4 worm cellular contexts compared by ENCODE assay signal in the genomic region with DNA sequence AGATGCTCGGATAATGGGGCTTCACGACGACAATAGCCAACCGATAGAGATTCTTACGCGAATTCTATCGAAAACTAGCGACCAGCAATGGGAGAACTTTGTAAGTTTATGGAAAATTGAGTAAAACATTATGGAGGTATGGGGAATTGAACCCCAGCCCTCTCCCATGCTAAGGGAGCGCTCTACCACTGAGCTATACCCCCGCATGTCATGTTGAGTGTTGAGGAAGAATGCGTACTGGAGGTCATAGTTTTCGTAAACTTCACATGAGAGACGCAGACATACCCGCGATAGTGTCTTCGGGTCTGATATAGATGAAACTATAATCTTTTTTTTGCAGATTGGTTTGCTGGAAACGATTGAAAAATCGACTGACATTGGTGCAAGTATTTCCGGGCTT.
A peak's percentile ranks its signal among the peaks of the same experiment; 100 is the strongest.
TF ChIP-seq lines count a peak whose summit lies in the region.

No protein-coding gene starts in this region.

TF ChIP-seq in whole organism, L2 larva, 48 proteins besides CTCF, POLR2A, EP300 and RAD21 (continued from another document):
- TF ChIP-seq gmeb-1 (tag; optimal IDR thresholded peaks at IDR 0.05; lab: Kevin White, UChicago) = peak; percentile 56
- no peak for TF ChIP-seq elt-3 (tag; optimal IDR thresholded peaks at IDR 0.05; lab: Kevin White, UChicago)
- TF ChIP-seq fos-1 (tag; optimal IDR thresholded peaks at IDR 0.05; lab: Kevin White, UChicago) = peak; percentile 51
- no peak for TF ChIP-seq nhr-12 (tag; optimal IDR thresholded peaks at IDR 0.05; lab: Kevin White, UChicago)
- peak; percentile 67 for TF ChIP-seq unc-55 (GFP tag; optimal IDR thresholded peaks at IDR 0.05; lab: Kevin White, UChicago)
- TF ChIP-seq lin-39 (tag; optimal IDR thresholded peaks at IDR 0.05; lab: Kevin White, UChicago) = no peak
- peak; percentile 57 for TF ChIP-seq nhr-21 (tag; optimal IDR thresholded peaks at IDR 0.05; lab: Kevin White, UChicago)
- TF ChIP-seq nhr-129 (tag; optimal IDR thresholded peaks at IDR 0.05; lab: Kevin White, UChicago) = peak; percentile 93
- no peak for TF ChIP-seq nhr-11 (tag; optimal IDR thresholded peaks at IDR 0.05; lab: Kevin White, UChicago)
- no peak for TF ChIP-seq mab-5 (tag; optimal IDR thresholded peaks at IDR 0.05; lab: Kevin White, UChicago)
- peak; percentile 70 for TF ChIP-seq F13H6.1 (tag; optimal IDR thresholded peaks at IDR 0.05; lab: Kevin White, UChicago)
- peak; percentile 1 for TF ChIP-seq Y55F3AM.14 (GFP tag; optimal IDR thresholded peaks at IDR 0.05; lab: Kevin White, UChicago)
- peak; percentile 58 for TF ChIP-seq egl-27 (tag; optimal IDR thresholded peaks at IDR 0.05; lab: Kevin White, UChicago)
- TF ChIP-seq nhr-77 (tag; optimal IDR thresholded peaks at IDR 0.05; lab: Kevin White, UChicago) = no peak
- no peak for TF ChIP-seq nhr-6 (tag; optimal IDR thresholded peaks at IDR 0.05; lab: Kevin White, UChicago)
- no peak for TF ChIP-seq ztf-1 (GFP tag; conservative IDR thresholded peaks at IDR 0.05; lab: Robert Waterston, UW)
- peak; percentile 71 for TF ChIP-seq sma-3 (GFP tag; optimal IDR thresholded peaks at IDR 0.05; lab: Kevin White, UChicago)
TF ChIP-seq in whole organism, L2 larva: peak in this region for 19.

TF ChIP-seq in whole organism, L4 larva, 104 proteins besides CTCF, POLR2A, EP300 and RAD21 (continued from another document and continues in another):
- TF ChIP-seq php-3 (GFP tag; IDR thresholded peaks at IDR 0.05; lab: Robert Waterston, UW) = peak; percentile 50
- peak; percentile 76 for TF ChIP-seq mes-2 (tag; optimal IDR thresholded peaks at IDR 0.05; lab: Kevin White, UChicago; ENCODE audit: poor library complexity, severe bottlenecking)
- peak; percentile 95 for TF ChIP-seq dmd-8 (GFP tag; IDR thresholded peaks at IDR 0.05; lab: Robert Waterston, UW)
- no peak for TF ChIP-seq attf-4 (tag; optimal IDR thresholded peaks at IDR 0.05; lab: Kevin White, UChicago)
- TF ChIP-seq mdl-1 (tag; optimal IDR thresholded peaks at IDR 0.05; lab: Kevin White, UChicago) = peak in 1 of 2 experiments; percentile 68
- no peak for TF ChIP-seq lin-29 (GFP tag; IDR thresholded peaks at IDR 0.05; lab: Robert Waterston, UW)
- no peak for TF ChIP-seq ama-1 (optimal IDR thresholded peaks at IDR 0.05; lab: Kevin White, UChicago)
- 0 out of 2 replicates have a peak, but pooled peaks have one; percentile 49 for TF ChIP-seq ZK337.2 (GFP tag; IDR thresholded peaks at IDR 0.05; lab: Robert Waterston, UW)
- no peak for TF ChIP-seq daf-12 (tag; optimal IDR thresholded peaks at IDR 0.05; lab: Kevin White, UChicago)
- peak; percentile 61 for TF ChIP-seq duxl-1 (tag; optimal IDR thresholded peaks at IDR 0.05; lab: Kevin White, UChicago; ENCODE audit: poor library complexity)
- peak; percentile 85 for TF ChIP-seq ctbp-1 (GFP tag; IDR thresholded peaks at IDR 0.05; lab: Robert Waterston, UW)
- peak; percentile 53 for TF ChIP-seq zip-2 (tag; optimal IDR thresholded peaks at IDR 0.05; lab: Kevin White, UChicago)
- TF ChIP-seq lin-13 (GFP tag; optimal IDR thresholded peaks at IDR 0.05; lab: Kevin White, UChicago) = peak; percentile 36
- TF ChIP-seq nhr-10 (tag; optimal IDR thresholded peaks at IDR 0.05; lab: Kevin White, UChicago) = no peak
- TF ChIP-seq mxl-2 (GFP tag; conservative IDR thresholded peaks at IDR 0.05; lab: Robert Waterston, UW) = 0 out of 2 replicates have a peak, but pooled peaks have one; percentile 48
- no peak for TF ChIP-seq sdz-12 (GFP tag; optimal IDR thresholded peaks at IDR 0.05; lab: Kevin White, UChicago)
- no peak for TF ChIP-seq zfp-2 (tag; optimal IDR thresholded peaks at IDR 0.05; lab: Kevin White, UChicago)
- no peak for TF ChIP-seq nhr-76 (tag; optimal IDR thresholded peaks at IDR 0.05; lab: Kevin White, UChicago)
- TF ChIP-seq pqm-1 (tag; optimal IDR thresholded peaks at IDR 0.05; lab: Kevin White, UChicago) = no peak
- TF ChIP-seq F26F4.8 (GFP tag; conservative IDR thresholded peaks at IDR 0.05; lab: Robert Waterston, UW) = 0 out of 2 replicates have a peak, but pooled peaks have one; percentile 55
- peak; percentile 78 for TF ChIP-seq ceh-20 (GFP tag; IDR thresholded peaks at IDR 0.05; lab: Robert Waterston, UW)
- peak; percentile 65 for TF ChIP-seq F49E8.2 (tag; optimal IDR thresholded peaks at IDR 0.05; lab: Kevin White, UChicago; ENCODE audit: borderline replicate concordance)
- peak; percentile 18 for TF ChIP-seq egl-27 (tag; optimal IDR thresholded peaks at IDR 0.05; lab: Kevin White, UChicago)
- peak; percentile 42 for TF ChIP-seq aha-1 (tag; lab: Kevin White, UChicago)
- peak; percentile 66 for TF ChIP-seq nhr-111 (GFP tag; optimal IDR thresholded peaks at IDR 0.05; lab: Kevin White, UChicago)
- peak; percentile 28 for TF ChIP-seq aly-2 (tag; optimal IDR thresholded peaks at IDR 0.05; lab: Kevin White, UChicago)
- no peak for TF ChIP-seq unc-39 (tag; optimal IDR thresholded peaks at IDR 0.05; lab: Kevin White, UChicago)
- TF ChIP-seq jun-1 (tag; optimal IDR thresholded peaks at IDR 0.05; lab: Kevin White, UChicago) = no peak
- TF ChIP-seq unc-62 (GFP tag; optimal IDR thresholded peaks at IDR 0.05 in 1 of 2; lab: Kevin White, UChicago) = no peak
- no peak for TF ChIP-seq unc-62 (tag; optimal IDR thresholded peaks at IDR 0.05; lab: Kevin White, UChicago)
- 0 out of 2 replicates have a peak, but pooled peaks have one; percentile 48 for TF ChIP-seq nhr-42 (GFP tag; IDR thresholded peaks at IDR 0.05; lab: Robert Waterston, UW)
- TF ChIP-seq mep-1 (tag; optimal IDR thresholded peaks at IDR 0.05; lab: Kevin White, UChicago) = peak; percentile 85
- TF ChIP-seq ztf-7 (tag; optimal IDR thresholded peaks at IDR 0.05; lab: Kevin White, UChicago) = peak; percentile 77
- TF ChIP-seq daf-8 (GFP tag; IDR thresholded peaks at IDR 0.05; lab: Robert Waterston, UW) = no peak
- TF ChIP-seq lsy-2 (tag; optimal IDR thresholded peaks at IDR 0.05; lab: Kevin White, UChicago) = no peak
- TF ChIP-seq lim-7 (GFP tag; IDR thresholded peaks at IDR 0.05; lab: Robert Waterston, UW) = peak; percentile 95

TF ChIP-seq in whole organism, late embryonic, 69 proteins besides CTCF, POLR2A, EP300 and RAD21 (continued from another document and continues in another):
- peak; percentile 49 for TF ChIP-seq lim-6 (tag; optimal IDR thresholded peaks at IDR 0.05; lab: Kevin White, UChicago)
- TF ChIP-seq rnt-1 (tag; optimal IDR thresholded peaks at IDR 0.05; lab: Kevin White, UChicago) = peak; percentile 76
- peak; percentile 65 for TF ChIP-seq ref-2 (tag; optimal IDR thresholded peaks at IDR 0.05; lab: Kevin White, UChicago)
- no peak for TF ChIP-seq mec-3 (tag; optimal IDR thresholded peaks at IDR 0.05; lab: Kevin White, UChicago; ENCODE audit: borderline replicate concordance)
- peak; percentile 87 for TF ChIP-seq fkh-6 (tag; optimal IDR thresholded peaks at IDR 0.05; lab: Kevin White, UChicago)
- peak; percentile 67 for TF ChIP-seq pha-2 (tag; optimal IDR thresholded peaks at IDR 0.05; lab: Kevin White, UChicago)
- TF ChIP-seq npax-4 (tag; optimal IDR thresholded peaks at IDR 0.05; lab: Kevin White, UChicago) = peak; percentile 59
- no peak for TF ChIP-seq fkh-10 (GFP tag; optimal IDR thresholded peaks at IDR 0.05; lab: Kevin White, UChicago)
- no peak for TF ChIP-seq ceh-22 (tag; optimal IDR thresholded peaks at IDR 0.05; lab: Kevin White, UChicago)
- TF ChIP-seq pat-9 (tag; optimal IDR thresholded peaks at IDR 0.05; lab: Kevin White, UChicago) = peak; percentile 89
- peak; percentile 66 for TF ChIP-seq pag-3 (tag; optimal IDR thresholded peaks at IDR 0.05; lab: Kevin White, UChicago; ENCODE audit: borderline replicate concordance)
- TF ChIP-seq C38D4.7 (GFP tag; optimal IDR thresholded peaks at IDR 0.05; lab: Kevin White, UChicago) = peak; percentile 85
- TF ChIP-seq Y22D7AL.16 (tag; optimal IDR thresholded peaks at IDR 0.05; lab: Kevin White, UChicago) = peak; percentile 91
- peak; percentile 12 for TF ChIP-seq hlh-30 (tag; optimal IDR thresholded peaks at IDR 0.05; lab: Kevin White, UChicago; ENCODE audit: insufficient read depth)
- TF ChIP-seq hlh-6 (tag; optimal IDR thresholded peaks at IDR 0.05; lab: Kevin White, UChicago) = peak; percentile 82
- TF ChIP-seq pax-1 (tag; optimal IDR thresholded peaks at IDR 0.05; lab: Kevin White, UChicago) = no peak
- TF ChIP-seq T23F11.4 (GFP tag; optimal IDR thresholded peaks at IDR 0.05; lab: Kevin White, UChicago) = peak; percentile 84
- TF ChIP-seq ttx-3 (tag; optimal IDR thresholded peaks at IDR 0.05; lab: Kevin White, UChicago) = peak; percentile 74
- TF ChIP-seq ztf-16 (tag; optimal IDR thresholded peaks at IDR 0.05; lab: Kevin White, UChicago) = peak; percentile 90
- TF ChIP-seq unc-55 (GFP tag; optimal IDR thresholded peaks at IDR 0.05; lab: Kevin White, UChicago) = no peak
- peak; percentile 1 for TF ChIP-seq tbx-7 (tag; optimal IDR thresholded peaks at IDR 0.05; lab: Kevin White, UChicago)
- TF ChIP-seq K02D7.2 (tag; optimal IDR thresholded peaks at IDR 0.05; lab: Kevin White, UChicago) = peak; percentile 86
- peak; percentile 82 for TF ChIP-seq dmd-4 (tag; optimal IDR thresholded peaks at IDR 0.05; lab: Kevin White, UChicago; ENCODE audit: borderline replicate concordance)
- peak; percentile 78 for TF ChIP-seq madf-2 (tag; optimal IDR thresholded peaks at IDR 0.05; lab: Kevin White, UChicago)
- peak; percentile 52 for TF ChIP-seq pros-1 (tag; optimal IDR thresholded peaks at IDR 0.05; lab: Kevin White, UChicago)
- TF ChIP-seq ceh-9 (tag; optimal IDR thresholded peaks at IDR 0.05; lab: Kevin White, UChicago) = peak; percentile 78
- TF ChIP-seq F13H6.1 (tag; optimal IDR thresholded peaks at IDR 0.05; lab: Kevin White, UChicago) = peak; percentile 83
- TF ChIP-seq ceh-30 (tag; optimal IDR thresholded peaks at IDR 0.05; lab: Kevin White, UChicago) = no peak
- peak; percentile 84 for TF ChIP-seq elt-2 (tag; optimal IDR thresholded peaks at IDR 0.05; lab: Kevin White, UChicago)
- peak; percentile 75 for TF ChIP-seq hlh-8 (tag; optimal IDR thresholded peaks at IDR 0.05; lab: Kevin White, UChicago)
- peak; percentile 83 for TF ChIP-seq ceh-19 (GFP tag; optimal IDR thresholded peaks at IDR 0.05; lab: Kevin White, UChicago)
- peak; percentile 86 for TF ChIP-seq fax-1 (tag; optimal IDR thresholded peaks at IDR 0.05; lab: Kevin White, UChicago)
- no peak for TF ChIP-seq elt-4 (tag; optimal IDR thresholded peaks at IDR 0.05; lab: Kevin White, UChicago)
- peak; percentile 81 for TF ChIP-seq unc-3 (GFP tag; conservative IDR thresholded peaks at IDR 0.05; lab: Robert Waterston, UW)
- peak; percentile 69 for TF ChIP-seq unc-3 (tag; optimal IDR thresholded peaks at IDR 0.05; lab: Kevin White, UChicago)
- peak; percentile 80 for TF ChIP-seq gmeb-2 (tag; optimal IDR thresholded peaks at IDR 0.05; lab: Kevin White, UChicago)
- TF ChIP-seq ceh-24 (tag; optimal IDR thresholded peaks at IDR 0.05; lab: Kevin White, UChicago) = peak; percentile 55
- no peak for TF ChIP-seq pha-4 (tag; optimal IDR thresholded peaks at IDR 0.05; lab: Kevin White, UChicago)
- peak; percentile 71 for TF ChIP-seq sox-2 (GFP tag; IDR thresholded peaks at IDR 0.05; lab: Robert Waterston, UW)

TF ChIP-seq in whole organism, mixed stage, embryonic, 35 proteins besides CTCF, POLR2A, EP300 and RAD21 (continued from another document):
- no peak for TF ChIP-seq snpc-4 (tag; optimal IDR thresholded peaks at IDR 0.05; lab: Kevin White, UChicago)
- TF ChIP-seq nhr-237 (tag; optimal IDR thresholded peaks at IDR 0.05; lab: Kevin White, UChicago) = peak; percentile 10
- peak; percentile 16 for TF ChIP-seq elt-1 (tag; optimal IDR thresholded peaks at IDR 0.05; lab: Kevin White, UChicago; ENCODE audit: borderline replicate concordance, insufficient read depth)
TF ChIP-seq in whole organism, mixed stage, embryonic: peak in this region for 21.
